Fruit fly (Drosophila melanogaster) S2 (cell line): ENCODE results near the gene mtDNA-helicase.

Experiments
- CG8478 ChIP-seq: fragments of >200 bp; optimal IDR thresholded peaks from 2 replicates; lab custom pipeline; 2018
- CTCF ChIP-seq, 2 experiments: fragments of >200 bp; optimal IDR thresholded peaks; 2 replicates each; lab custom pipeline; 2018

Gene mtDNA-helicase

DNA sequence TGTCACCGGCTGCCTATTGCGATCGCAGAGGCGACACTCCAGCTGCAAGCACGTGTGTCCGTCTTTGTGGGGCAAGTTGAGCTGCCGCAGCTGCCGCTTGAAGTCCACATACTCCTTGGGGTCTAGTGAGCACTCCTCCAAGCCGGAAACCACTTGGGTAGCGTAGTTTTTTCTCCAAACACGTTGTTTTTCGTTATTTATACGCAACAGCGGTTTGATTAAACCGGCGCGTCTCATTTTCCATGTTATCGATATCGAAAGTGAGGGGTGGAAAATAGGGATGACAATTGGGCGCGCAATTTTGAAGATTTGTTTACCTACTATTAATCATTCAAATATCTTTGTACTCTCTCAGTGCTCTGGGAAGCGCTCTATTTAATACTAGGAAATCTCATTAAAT is at the start of gene mtDNA-helicase:
mtDNA-helicase (minus strand) TSS at position 264 of the 400 bp plus-strand sequence.
- no peak for TF ChIP-seq CG8478
- no peak for TF ChIP-seq CTCF (optimal IDR thresholded peaks at IDR 0.05; lab: Kevin White, UChicago)

DNA sequence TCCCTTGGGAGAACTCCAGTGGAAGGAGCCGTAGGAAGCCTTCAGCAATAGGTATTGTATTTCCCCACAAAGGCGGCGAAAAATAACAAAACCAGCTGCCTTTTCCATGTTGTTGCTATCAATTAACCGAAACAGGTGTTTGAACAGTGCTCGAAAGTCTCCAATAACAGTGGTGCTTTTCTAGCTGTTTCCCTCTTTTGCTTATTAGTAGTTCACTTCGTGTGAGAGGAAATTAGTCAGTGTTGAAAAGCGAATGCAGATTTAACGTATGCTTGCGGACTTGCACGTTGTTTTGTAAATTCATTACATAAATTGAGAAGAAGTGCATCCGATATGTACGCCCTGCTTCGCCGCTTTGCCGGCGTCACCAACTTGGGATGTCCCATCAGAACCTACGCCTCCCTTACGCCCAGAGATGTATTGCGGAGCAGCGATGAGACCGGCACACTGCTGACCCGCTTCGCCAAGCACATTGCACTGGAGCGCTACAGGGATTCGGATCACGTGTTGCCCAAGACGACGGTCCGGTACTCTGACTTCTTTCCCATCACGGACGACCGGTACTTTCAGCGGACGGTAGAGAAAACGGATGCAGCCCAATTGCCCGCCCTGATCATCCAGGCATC is 45.5 kb upstream of the mtDNA-helicase start, which contains the start of the genes Datp and CG4619:
Datp (minus strand) TSS at position 160 of the 626 bp plus-strand sequence.
CG4619 (plus strand) TSS at position 233 of the 626 bp plus-strand sequence.
- no peak for TF ChIP-seq CTCF (optimal IDR thresholded peaks at IDR 0.05; lab: Kevin White, UChicago)
- TF ChIP-seq CG8478, result no peak

DNA sequence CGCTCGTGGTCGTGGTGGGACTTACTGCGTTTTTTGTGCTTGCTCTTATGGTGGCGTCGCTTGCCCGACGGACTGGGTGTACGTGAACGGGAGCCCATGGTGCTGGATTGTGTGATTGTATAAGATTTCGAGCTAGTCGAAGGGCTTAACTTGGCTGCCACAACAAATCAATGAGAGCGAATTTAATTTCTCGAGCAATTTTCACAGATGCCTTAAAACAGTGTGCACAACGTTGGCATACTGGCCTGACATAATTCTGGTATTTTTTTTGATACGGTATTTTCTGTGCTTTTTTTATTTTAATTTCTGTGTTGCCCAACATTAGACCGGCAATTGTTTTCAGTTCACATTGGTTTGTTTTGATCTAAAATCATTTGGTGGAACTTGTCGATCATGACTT is 44.7 kb upstream of the mtDNA-helicase start, which contains the start of gene Arglu1:
Arglu1 (minus strand) TSS at position 227 of the 400 bp plus-strand sequence.
- TF ChIP-seq CG8478 (no peak), CTCF (optimal IDR thresholded peaks at IDR 0.05; lab: Kevin White, UChicago) (no peak)

DNA sequence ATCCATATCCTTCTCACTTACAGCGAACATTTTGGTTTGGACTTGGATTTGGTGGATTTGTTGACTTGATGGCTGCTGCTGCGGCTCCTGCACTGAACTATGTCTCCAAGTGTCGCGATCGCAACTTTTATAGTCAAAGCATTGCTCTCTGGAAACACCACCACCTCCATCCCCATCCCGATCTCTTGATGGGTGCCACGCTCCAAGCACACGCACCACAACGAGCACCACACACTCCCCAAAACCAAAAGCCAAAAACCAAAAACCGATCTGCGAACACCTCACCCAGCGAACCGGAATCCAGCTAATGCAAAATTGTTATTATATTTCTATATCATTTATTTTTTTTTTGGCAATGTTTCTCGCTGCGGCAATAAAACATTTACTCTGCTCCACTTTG is 39.8 kb upstream of the mtDNA-helicase start, which contains the start of gene Cpr30F:
Cpr30F (minus strand) TSS at position 101 of the 400 bp plus-strand sequence.
- no peak for TF ChIP-seq CG8478
- no peak for TF ChIP-seq CTCF (optimal IDR thresholded peaks at IDR 0.05; lab: Kevin White, UChicago)

DNA sequence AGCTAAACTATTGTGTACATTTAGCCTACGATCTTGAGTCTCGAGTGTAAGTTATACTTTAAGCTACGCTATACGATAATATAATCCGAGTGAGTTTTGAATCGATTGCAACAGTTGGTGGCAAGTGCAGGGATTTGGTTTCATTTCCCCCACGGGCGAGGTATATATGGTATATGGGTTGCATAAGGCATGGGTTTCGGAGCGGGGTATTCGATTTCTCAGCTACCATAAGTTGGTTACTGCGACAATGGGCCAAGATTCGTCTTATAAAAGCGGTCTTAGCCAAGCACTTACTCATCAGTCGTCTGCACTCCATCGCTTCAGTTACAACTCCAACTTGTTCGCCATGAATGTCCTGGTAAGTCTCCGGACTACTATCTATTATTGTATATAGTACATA is 37.0 kb upstream of the mtDNA-helicase start, which contains the start of gene CG42367:
CG42367 (plus strand) TSS at position 301 of the 400 bp plus-strand sequence.
- TF ChIP-seq CTCF (optimal IDR thresholded peaks at IDR 0.05; lab: Kevin White, UChicago) (no peak), CG8478 (no peak)

DNA sequence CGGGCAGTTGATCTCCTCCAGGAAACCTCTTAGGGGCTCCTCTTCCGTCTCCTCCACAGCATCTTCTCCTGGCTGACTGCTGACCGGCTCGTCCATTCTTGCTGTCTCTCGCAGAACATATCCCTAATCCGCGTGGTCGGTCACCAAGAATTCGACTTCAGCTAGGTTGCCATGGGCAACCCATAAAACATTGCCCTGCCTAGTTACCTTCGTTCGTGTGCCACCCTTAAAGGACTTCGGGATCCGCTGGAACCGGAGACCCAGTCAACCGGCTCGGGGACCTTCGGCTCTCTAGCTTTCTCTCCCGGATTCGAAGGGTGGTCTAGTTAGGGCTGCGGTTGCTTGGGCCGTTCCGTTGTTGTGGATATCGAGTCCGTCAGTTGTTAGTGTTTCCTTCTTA is 31.5 kb upstream of the mtDNA-helicase start, which contains the start of the genes TbCMF46 and CG42366:
TbCMF46 (minus strand) TSS at position 101 of the 400 bp plus-strand sequence.
CG42366 (plus strand) TSS at position 397 of the 400 bp plus-strand sequence.
- no peak for TF ChIP-seq CTCF (optimal IDR thresholded peaks at IDR 0.05; lab: Kevin White, UChicago)

DNA sequence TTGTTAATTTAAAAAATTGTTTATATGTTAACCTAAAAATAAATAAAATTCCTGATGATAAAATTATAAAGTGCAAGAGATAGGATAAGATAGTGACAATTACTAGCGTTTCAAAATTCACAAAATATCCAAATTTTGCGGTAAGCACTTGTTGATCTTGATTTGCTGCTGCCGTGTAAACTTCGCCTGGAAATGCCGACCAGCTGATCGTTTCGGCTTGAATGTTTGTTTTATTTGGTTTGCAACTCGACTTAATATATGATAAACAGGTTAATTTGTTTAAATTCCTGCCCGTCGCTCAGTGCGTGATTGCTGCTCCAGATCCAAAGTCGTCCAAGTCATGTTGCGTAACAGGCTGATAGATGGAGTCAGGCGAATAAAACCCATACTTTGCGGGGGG is 28.2 kb upstream of the mtDNA-helicase start, which contains the start of gene CG4592:
CG4592 (plus strand) TSS at position 233 of the 400 bp plus-strand sequence.
- TF ChIP-seq CTCF (optimal IDR thresholded peaks at IDR 0.05; lab: Kevin White, UChicago) (no peak), CG8478 (no peak)

DNA sequence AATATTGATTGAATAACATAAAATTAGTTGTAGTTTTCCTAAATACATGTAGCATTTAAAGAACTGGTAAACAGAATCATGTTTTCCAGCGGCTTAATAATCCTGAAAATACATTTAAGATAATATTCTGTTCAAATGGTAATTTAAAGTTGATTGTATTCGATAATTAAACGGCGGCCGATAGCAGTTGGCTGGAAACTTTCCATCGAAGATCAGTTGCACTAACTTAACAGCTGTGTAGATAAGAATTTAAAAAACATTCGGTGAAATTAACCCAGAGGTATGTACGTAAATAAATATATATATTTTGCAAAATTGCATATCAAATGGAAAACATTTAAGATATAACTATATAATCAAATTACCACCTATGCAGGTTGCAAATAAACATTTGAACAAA is 26.7 kb upstream of the mtDNA-helicase start, which contains the start of gene CG4594:
CG4594 (plus strand) TSS at position 212 of the 400 bp plus-strand sequence.
- TF ChIP-seq CG8478 (no peak), CTCF (optimal IDR thresholded peaks at IDR 0.05; lab: Kevin White, UChicago) (no peak)

DNA sequence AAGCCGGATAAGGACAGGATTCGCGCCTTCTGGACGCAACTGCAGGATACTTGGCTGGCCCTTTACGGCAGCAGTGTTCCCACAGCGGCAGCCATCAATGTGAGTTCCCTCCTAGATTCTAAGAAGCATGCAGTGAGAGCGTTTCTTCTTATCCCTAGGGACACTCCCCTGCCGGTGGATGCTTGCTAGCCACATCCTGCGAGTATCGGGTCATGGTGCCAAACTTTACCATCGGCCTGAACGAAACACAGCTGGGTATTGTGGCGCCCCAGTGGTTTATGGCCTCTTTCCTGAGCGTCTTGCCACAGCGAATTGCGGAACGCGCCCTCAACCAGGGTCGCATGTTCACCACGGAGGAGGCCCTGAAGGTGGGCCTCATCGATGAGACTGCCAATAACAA is 26.0 kb upstream of the mtDNA-helicase start:
- no peak for TF ChIP-seq CG8478
- no peak for TF ChIP-seq CTCF (optimal IDR thresholded peaks at IDR 0.05; lab: Kevin White, UChicago)

DNA sequence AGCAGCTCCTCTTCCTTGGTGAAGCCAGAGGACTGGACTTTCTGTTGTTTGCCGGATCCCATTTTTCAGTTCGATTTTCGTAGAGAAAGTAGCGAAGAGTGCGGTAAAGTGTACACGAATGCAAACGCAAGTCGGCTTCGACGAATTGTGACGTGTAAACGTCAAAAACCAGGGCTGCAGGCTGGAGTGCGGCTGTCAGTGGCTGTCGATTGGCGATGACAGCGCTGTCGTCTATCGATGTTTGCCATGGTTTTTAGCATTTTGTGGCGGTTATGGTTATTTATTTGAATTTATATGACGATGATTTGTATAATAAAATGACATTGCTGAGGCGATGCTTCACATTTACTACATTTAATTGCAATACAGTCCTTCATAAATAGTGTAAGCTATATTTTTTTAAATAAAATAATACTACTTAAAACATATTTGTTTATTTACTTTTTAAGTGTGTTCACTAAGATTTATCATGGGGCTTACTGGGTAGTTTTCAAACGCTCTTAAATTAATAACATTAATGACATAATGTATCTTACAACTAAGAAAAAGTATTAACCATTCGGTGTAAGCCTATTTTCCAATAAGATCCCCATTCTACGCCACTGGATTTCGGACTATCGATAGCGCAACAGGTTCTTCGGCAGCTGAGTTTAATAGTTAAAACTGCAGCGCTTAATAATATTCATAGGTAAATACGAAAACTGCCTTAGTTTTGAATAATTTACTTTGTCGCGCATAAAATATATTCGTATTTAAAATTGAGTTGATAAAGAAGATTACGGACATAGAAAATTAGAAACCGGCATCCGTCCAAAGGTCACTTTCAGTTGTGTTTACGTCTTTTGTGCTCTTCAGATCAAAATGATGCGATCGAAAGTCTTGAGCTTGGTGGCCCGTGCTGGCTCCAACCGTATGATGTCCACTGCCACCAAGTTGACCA is 25.0 kb upstream of the mtDNA-helicase start, which contains the start of the genes CG5885 and CG4598:
CG5885 (minus strand) TSS at position 311 of the 940 bp plus-strand sequence.
CG4598 (plus strand) TSS at position 599 of the 940 bp plus-strand sequence.
- peak in 1 of 2 experiments; percentile 29 for TF ChIP-seq CTCF (optimal IDR thresholded peaks at IDR 0.05; lab: Kevin White, UChicago)
- TF ChIP-seq CG8478, result no peak

DNA sequence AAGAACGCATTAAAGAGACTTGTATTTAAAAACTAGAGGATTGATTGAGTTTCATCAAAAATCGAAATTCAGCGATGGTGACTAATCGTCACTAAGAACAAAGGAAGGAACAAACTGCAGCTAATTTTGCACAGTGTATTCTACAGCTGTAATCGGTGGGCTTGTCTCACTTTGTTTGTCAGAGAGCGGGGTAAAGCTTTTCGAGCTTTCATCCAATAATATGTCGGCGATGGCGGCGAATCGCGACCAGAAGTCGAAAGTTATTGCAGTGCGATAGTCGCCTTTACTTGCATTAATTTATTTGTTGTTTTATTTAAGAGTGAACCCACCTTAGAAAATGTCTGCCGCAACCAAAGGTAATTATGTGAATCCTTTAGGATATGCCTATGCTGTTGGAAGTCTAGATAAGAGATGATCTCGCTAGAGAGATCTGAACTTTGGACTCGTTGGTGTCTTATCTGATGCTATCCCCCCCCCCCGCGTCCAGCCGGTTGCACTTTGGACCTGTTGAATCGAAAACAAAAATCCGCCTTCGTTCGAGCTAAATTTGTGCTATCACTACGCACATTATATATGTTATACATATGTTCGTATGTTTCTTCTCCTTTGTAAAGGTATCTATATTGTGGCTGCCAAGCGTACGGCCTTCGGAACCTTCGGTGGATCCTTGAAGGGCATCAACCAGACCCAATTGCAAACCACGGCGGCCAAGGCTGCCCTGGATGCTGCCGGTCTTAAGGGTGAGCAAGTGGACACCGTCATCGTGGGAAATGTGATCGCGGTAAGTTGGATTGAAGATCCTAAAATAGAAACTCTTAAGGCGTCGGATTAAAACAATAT is 22.0 kb upstream of the mtDNA-helicase start, which contains the start of gene yip2:
yip2 (plus strand) TSS at position 243 of the 840 bp plus-strand sequence.
- TF ChIP-seq CTCF (optimal IDR thresholded peaks at IDR 0.05; lab: Kevin White, UChicago), result no peak

DNA sequence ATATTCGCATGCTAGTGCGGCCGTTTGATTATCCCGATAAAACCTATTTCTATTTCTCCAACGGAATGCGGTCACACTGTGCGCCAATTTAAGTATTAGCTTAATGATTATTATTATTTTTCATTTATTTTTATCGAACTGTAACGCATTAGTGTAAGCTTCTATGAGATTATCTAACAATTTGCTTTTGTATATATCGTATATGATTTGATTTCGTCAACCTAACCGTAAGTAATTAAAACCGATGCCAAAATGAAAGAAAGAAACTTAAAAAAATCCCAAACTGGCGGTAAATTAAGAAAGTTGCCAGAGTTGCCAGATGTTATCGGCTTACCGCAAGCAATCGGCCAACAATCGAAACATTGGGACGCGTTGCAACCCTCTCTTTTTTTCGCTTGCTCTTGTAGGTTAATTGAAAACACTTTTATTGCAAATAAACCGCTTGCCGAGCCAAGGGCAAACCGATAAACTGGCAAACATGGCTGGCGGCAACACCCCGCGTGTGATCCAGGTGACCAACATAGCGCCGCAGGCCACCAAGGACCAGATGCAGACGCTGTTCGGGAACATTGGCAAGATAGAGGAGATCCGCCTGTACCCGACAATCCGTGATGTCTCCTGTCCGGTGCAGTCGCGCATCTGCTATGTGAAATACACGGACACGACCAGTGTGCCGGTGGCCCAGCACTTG is 19.5 kb upstream of the mtDNA-helicase start, which contains the start of the genes Etl1 and Srp54:
Etl1 (minus strand) TSS at position 39 of the 691 bp plus-strand sequence.
Srp54 (plus strand) TSS at position 342 of the 691 bp plus-strand sequence.
- no peak for TF ChIP-seq CG8478
- no peak for TF ChIP-seq CTCF (optimal IDR thresholded peaks at IDR 0.05; lab: Kevin White, UChicago)

DNA sequence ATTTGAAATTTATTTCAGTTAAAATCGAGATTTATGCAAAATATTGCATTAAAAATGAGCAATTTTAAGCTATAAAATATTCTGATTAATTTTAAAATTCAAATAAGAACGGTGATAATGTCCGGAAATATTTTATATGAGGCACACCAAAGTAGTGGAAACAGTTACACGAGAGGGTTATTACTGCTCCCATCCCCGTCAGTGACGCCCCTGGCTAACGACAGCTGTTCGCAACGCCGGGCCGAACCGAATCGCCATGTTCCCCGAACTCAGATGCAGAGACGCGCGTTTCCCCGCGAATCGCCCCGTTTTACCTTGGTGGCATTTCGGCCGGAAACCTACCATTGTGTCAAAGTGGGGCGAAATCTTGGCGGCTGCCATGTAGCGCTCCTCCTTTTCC is 18.5 kb upstream of the mtDNA-helicase start:
- no peak for TF ChIP-seq CG8478
- no peak for TF ChIP-seq CTCF (optimal IDR thresholded peaks at IDR 0.05; lab: Kevin White, UChicago)
